Worm (Caenorhabditis elegans): ENCODE data around the gene srd-33.

DNA sequence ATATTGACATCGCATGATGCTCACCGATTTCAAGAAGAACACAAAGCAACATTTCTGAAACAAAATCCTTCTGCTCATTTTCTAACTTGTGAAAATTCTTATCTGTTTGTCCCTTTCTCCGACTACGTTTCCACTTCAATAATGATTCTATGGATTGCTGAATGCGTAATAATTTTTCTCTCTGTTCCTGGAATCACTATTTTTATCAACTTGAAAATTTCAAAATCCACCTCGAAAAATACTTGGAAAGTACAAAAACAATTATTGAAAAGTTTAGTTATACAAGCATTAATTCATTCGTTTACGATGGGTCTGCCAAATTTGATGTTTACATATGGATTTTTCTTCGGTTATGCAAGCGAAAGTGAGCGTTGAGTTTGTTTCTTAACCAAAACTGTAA, 49.9 kb downstream of the srd-33 start, which contains the start of gene srh-22:
- TF ChIP-seq fos-1 (tag; optimal IDR thresholded peaks at IDR 0.05) (no peak), nhr-10 (tag; optimal IDR thresholded peaks at IDR 0.05) (no peak), nhr-25 (tag; optimal IDR thresholded peaks at IDR 0.05) (no peak), skn-1 (tag; optimal IDR thresholded peaks at IDR 0.05) (no peak), nhr-6 (tag; optimal IDR thresholded peaks at IDR 0.05) (no peak)

Measured in whole organism, L2 larva.